Worm (Caenorhabditis elegans): ENCODE measurements around the gene T25E4.1.

ce11 chrII:5599326-5600044 is 21.4 kb downstream of the T25E4.1 start, which contains the start of gene C17G10.10:
- TF ChIP-seq ZK546.5 (tag; optimal IDR thresholded peaks at IDR 0.05) = no peak
- TF ChIP-seq sem-4 (tag; optimal IDR thresholded peaks at IDR 0.05) = no peak
- TF ChIP-seq gmeb-1 (tag; optimal IDR thresholded peaks at IDR 0.05) = peak; percentile 82
- TF ChIP-seq nhr-12 (tag; optimal IDR thresholded peaks at IDR 0.05) = no peak
- TF ChIP-seq mdl-1 (tag; optimal IDR thresholded peaks at IDR 0.05) = peak; percentile 54 to 59
- no peak for TF ChIP-seq skn-1 (tag; optimal IDR thresholded peaks at IDR 0.05)
- no peak for TF ChIP-seq blmp-1 (tag; optimal IDR thresholded peaks at IDR 0.05; ENCODE audit: insufficient read depth)
- peak; percentile 99 for TF ChIP-seq snpc-4 (tag; optimal IDR thresholded peaks at IDR 0.05)
- TF ChIP-seq nhr-237 (tag; optimal IDR thresholded peaks at IDR 0.05) = no peak
- no peak for TF ChIP-seq R02D3.7 (tag; optimal IDR thresholded peaks at IDR 0.05)
- TF ChIP-seq ztf-11 (tag; optimal IDR thresholded peaks at IDR 0.05) = no peak
- TF ChIP-seq lin-11 (tag; optimal IDR thresholded peaks at IDR 0.05) = no peak
- no peak for TF ChIP-seq aly-2 (tag; optimal IDR thresholded peaks at IDR 0.05)
